Fruit fly (Drosophila melanogaster) Kc167 (cell line): ENCODE data around the gene Vm26Ac.

ENCODE experiments used
- Myc ChIP-seq: fragments of >200 bp; optimal IDR thresholded peaks from 2 replicates; lab custom pipeline; 2017; ENCODE audit warnings: missing external identifiers
- psq ChIP-seq: fragments of >200 bp; optimal IDR thresholded peaks from 2 replicates; lab custom pipeline; 2017; ENCODE audit warnings: missing external identifiers

dm6 chr2L:5972005-5972404 lies 13.6 kb upstream of the Vm26Ac start:
- no peak for TF ChIP-seq psq (lab: Kevin White, UChicago)
- TF ChIP-seq Myc, result no peak
